Worm (Caenorhabditis elegans): ENCODE results near the gene F14D7.14.

The F14D7.14 gene

ce11 chrV:14336655-14337054 lies 26.9 kb downstream of the F14D7.14 start, which contains the start of gene srm-6:
TSS of gene srm-6 (plus strand) at chrV:14336955.
- TF ChIP-seq tbx-7 (tag; optimal IDR thresholded peaks at IDR 0.05) (no peak), elt-2 (tag; optimal IDR thresholded peaks at IDR 0.05) (no peak), Y22D7AL.16 (tag; optimal IDR thresholded peaks at IDR 0.05) (no peak), tbx-2 (tag; optimal IDR thresholded peaks at IDR 0.05) (no peak), ceh-48 (tag; optimal IDR thresholded peaks at IDR 0.05) (no peak), unc-86 (tag; optimal IDR thresholded peaks at IDR 0.05) (no peak), ceh-34 (tag; optimal IDR thresholded peaks at IDR 0.05) (no peak), hlh-8 (tag; optimal IDR thresholded peaks at IDR 0.05) (no peak), C08G9.2 (tag; optimal IDR thresholded peaks at IDR 0.05) (no peak), fkh-6 (tag; optimal IDR thresholded peaks at IDR 0.05) (no peak), hlh-15 (tag; optimal IDR thresholded peaks at IDR 0.05) (no peak), ceh-30 (tag; optimal IDR thresholded peaks at IDR 0.05) (no peak), unc-42 (tag; optimal IDR thresholded peaks at IDR 0.05) (no peak), ztf-16 (tag; optimal IDR thresholded peaks at IDR 0.05) (no peak), che-1 (tag; optimal IDR thresholded peaks at IDR 0.05) (no peak), ceh-19 (GFP tag; optimal IDR thresholded peaks at IDR 0.05) (no peak), pax-1 (tag; optimal IDR thresholded peaks at IDR 0.05) (no peak), C38D4.7 (GFP tag; optimal IDR thresholded peaks at IDR 0.05) (no peak), hlh-30 (tag; optimal IDR thresholded peaks at IDR 0.05; ENCODE audit: insufficient read depth) (no peak), pha-4 (tag; optimal IDR thresholded peaks at IDR 0.05) (no peak)

ce11 chrV:14341672-14342071 lies 31.9 kb downstream of the F14D7.14 start, which contains the start of gene F47B8.10:
TSS of gene F47B8.10 (plus strand) at chrV:14341972.
- no peak for TF ChIP-seq pat-9 (tag; optimal IDR thresholded peaks at IDR 0.05)
- TF ChIP-seq C08G9.2 (tag; optimal IDR thresholded peaks at IDR 0.05): no peak
- TF ChIP-seq ceh-19 (GFP tag; optimal IDR thresholded peaks at IDR 0.05): no peak
- no peak for TF ChIP-seq ceh-9 (tag; optimal IDR thresholded peaks at IDR 0.05)
- TF ChIP-seq dmd-4 (tag; optimal IDR thresholded peaks at IDR 0.05; ENCODE audit: borderline replicate concordance): no peak
- no peak for TF ChIP-seq fax-1 (tag; optimal IDR thresholded peaks at IDR 0.05)
- TF ChIP-seq ceh-31 (tag; optimal IDR thresholded peaks at IDR 0.05): no peak
- no peak for TF ChIP-seq ztf-16 (tag; optimal IDR thresholded peaks at IDR 0.05)
- TF ChIP-seq npax-4 (tag; optimal IDR thresholded peaks at IDR 0.05): no peak
- TF ChIP-seq pax-1 (tag; optimal IDR thresholded peaks at IDR 0.05): no peak
- no peak for TF ChIP-seq ceh-45 (GFP tag; IDR thresholded peaks at IDR 0.05)
- no peak for TF ChIP-seq nfya-1 (tag; optimal IDR thresholded peaks at IDR 0.05)
- TF ChIP-seq odd-2 (tag; optimal IDR thresholded peaks at IDR 0.05): no peak
- TF ChIP-seq sox-4 (tag; optimal IDR thresholded peaks at IDR 0.05): no peak
- TF ChIP-seq ceh-34 (tag; optimal IDR thresholded peaks at IDR 0.05): no peak
- no peak for TF ChIP-seq hlh-30 (tag; optimal IDR thresholded peaks at IDR 0.05; ENCODE audit: insufficient read depth)

DNA sequence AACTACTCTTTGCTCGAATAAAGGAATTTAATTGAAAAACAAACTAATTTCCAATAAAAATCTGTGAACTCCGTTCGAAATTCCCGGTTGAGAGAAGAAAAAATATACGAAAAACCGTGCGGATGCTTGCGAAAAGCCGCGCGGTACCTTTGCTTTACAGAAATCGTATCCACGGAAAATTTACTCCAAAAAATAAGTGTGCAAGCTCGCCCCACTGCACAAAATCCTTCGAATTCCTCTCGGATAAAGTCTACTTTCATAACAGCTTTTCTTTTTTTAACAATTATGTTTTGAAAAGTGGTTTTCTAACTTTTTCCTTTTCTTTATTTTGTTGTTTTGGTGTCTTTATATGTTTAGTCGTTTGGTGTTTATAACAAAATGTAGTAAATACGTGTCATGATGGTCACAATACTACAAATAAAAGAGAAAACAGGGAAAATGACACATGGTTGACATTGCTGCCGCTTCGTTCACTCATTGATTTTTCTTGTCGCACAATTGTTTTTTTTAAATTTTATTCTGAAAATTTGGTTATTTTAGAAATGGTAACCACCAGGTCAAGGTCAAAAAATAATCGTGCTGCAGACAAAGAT lies 37.6 kb downstream of the F14D7.14 start, which contains the start of gene cept-2:
TSS of gene cept-2 (plus strand) at position 533 of the 593 bp plus-strand sequence.
- no peak for TF ChIP-seq hlh-15 (tag; optimal IDR thresholded peaks at IDR 0.05)
- no peak for TF ChIP-seq Y22D7AL.16 (tag; optimal IDR thresholded peaks at IDR 0.05)
- TF ChIP-seq dve-1 (tag; optimal IDR thresholded peaks at IDR 0.05): peak; percentile 56
- TF ChIP-seq C38D4.7 (GFP tag; optimal IDR thresholded peaks at IDR 0.05): no peak
- TF ChIP-seq ceh-14 (tag; optimal IDR thresholded peaks at IDR 0.05): peak; percentile 76
- no peak for TF ChIP-seq ama-1 (optimal IDR thresholded peaks at IDR 0.05)
- no peak for TF ChIP-seq ceh-24 (tag; optimal IDR thresholded peaks at IDR 0.05)
- peak; percentile 57 for TF ChIP-seq ahr-1 (tag; optimal IDR thresholded peaks at IDR 0.05)
- no peak for TF ChIP-seq sox-4 (tag; optimal IDR thresholded peaks at IDR 0.05)
- TF ChIP-seq fax-1 (tag; optimal IDR thresholded peaks at IDR 0.05): peak; percentile 75
- no peak for TF ChIP-seq sdc-2 (tag; optimal IDR thresholded peaks at IDR 0.05)
- TF ChIP-seq unc-86 (tag; optimal IDR thresholded peaks at IDR 0.05): peak; percentile 59
- no peak for TF ChIP-seq ceh-45 (GFP tag; IDR thresholded peaks at IDR 0.05)
- peak; percentile 57 for TF ChIP-seq ztf-16 (tag; optimal IDR thresholded peaks at IDR 0.05)
- no peak for TF ChIP-seq lin-11 (tag; optimal IDR thresholded peaks at IDR 0.05)
- no peak for TF ChIP-seq mec-3 (tag; optimal IDR thresholded peaks at IDR 0.05; ENCODE audit: borderline replicate concordance)
- no peak for TF ChIP-seq nhr-232 (tag; optimal IDR thresholded peaks at IDR 0.05)
- TF ChIP-seq ref-2 (tag; optimal IDR thresholded peaks at IDR 0.05): peak; percentile 91
- TF ChIP-seq odd-2 (tag; optimal IDR thresholded peaks at IDR 0.05): no peak
- TF ChIP-seq pros-1 (tag; optimal IDR thresholded peaks at IDR 0.05): no peak
- TF ChIP-seq zip-5 (tag; optimal IDR thresholded peaks at IDR 0.05): peak; percentile 32
- peak; percentile 55 for TF ChIP-seq ceh-2 (tag; optimal IDR thresholded peaks at IDR 0.05)
- TF ChIP-seq unc-3 (GFP tag; conservative IDR thresholded peaks at IDR 0.05): no peak
- TF ChIP-seq unc-3 (tag; optimal IDR thresholded peaks at IDR 0.05): no peak
- TF ChIP-seq pqm-1 (tag; optimal IDR thresholded peaks at IDR 0.05): peak; percentile 8
- no peak for TF ChIP-seq ceh-9 (tag; optimal IDR thresholded peaks at IDR 0.05)
- no peak for TF ChIP-seq pha-4 (tag; optimal IDR thresholded peaks at IDR 0.05)
- peak; percentile 84 for TF ChIP-seq C08G9.2 (tag; optimal IDR thresholded peaks at IDR 0.05)
- peak; percentile 21 for TF ChIP-seq gmeb-2 (tag; optimal IDR thresholded peaks at IDR 0.05)
- no peak for TF ChIP-seq fkh-10 (GFP tag; optimal IDR thresholded peaks at IDR 0.05)

All from whole organism, late embryonic.